Worm (Caenorhabditis elegans): ENCODE results near the gene rfc-2.

rfc-2 gene

ce11 chrIV:1397895-1398294, 50.8 kb downstream of the rfc-2 start:
- TF ChIP-seq W03F9.2 (tag; optimal IDR thresholded peaks at IDR 0.05) (no peak), dao-5 (tag; optimal IDR thresholded peaks at IDR 0.05) (no peak), him-1 (tag; optimal IDR thresholded peaks at IDR 0.05) (no peak)

ce11 chrIV:1400016-1400415, 52.9 kb downstream of the rfc-2 start:
- TF ChIP-seq W03F9.2 (tag; optimal IDR thresholded peaks at IDR 0.05) (no peak), him-1 (tag; optimal IDR thresholded peaks at IDR 0.05) (no peak), dao-5 (tag; optimal IDR thresholded peaks at IDR 0.05) (no peak)
